Worm (Caenorhabditis elegans): Measurements from ENCODE around the gene cfap-20.
A peak's percentile ranks its signal among the peaks of the same experiment; 100 is the strongest.

The cfap-20 gene

DNA sequence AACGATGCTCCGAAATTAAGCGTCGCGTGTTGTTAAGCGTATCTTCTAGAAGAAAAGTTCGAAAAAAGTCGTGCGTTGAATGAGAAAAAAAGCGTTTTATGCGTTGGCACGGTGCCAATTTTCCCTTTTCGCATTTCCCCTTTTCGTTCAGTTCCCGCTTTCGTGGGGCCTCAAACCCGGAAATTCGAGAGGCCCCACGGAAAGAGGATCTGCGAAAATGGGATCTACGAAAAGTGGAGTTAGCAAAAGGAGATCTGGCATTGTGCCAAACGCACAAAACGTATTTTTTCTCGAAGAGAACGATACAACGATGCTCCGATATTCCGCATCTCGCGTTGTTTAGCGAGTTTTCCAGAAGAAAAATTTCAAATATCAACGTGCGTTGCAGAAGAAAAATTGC lies 37.5 kb downstream of the cfap-20 start (continued):
- TF ChIP-seq ahr-1 (tag; optimal IDR thresholded peaks at IDR 0.05) (peak; percentile 100), hlh-13 (GFP tag; optimal IDR thresholded peaks at IDR 0.05) (peak; percentile 95), madf-2 (tag; optimal IDR thresholded peaks at IDR 0.05) (peak; percentile 87), pha-4 (tag; optimal IDR thresholded peaks at IDR 0.05) (no peak), odd-2 (tag; optimal IDR thresholded peaks at IDR 0.05) (no peak), che-1 (tag; optimal IDR thresholded peaks at IDR 0.05) (peak; percentile 83), unc-55 (GFP tag; optimal IDR thresholded peaks at IDR 0.05) (no peak), ceh-9 (tag; optimal IDR thresholded peaks at IDR 0.05) (no peak), T23F11.4 (GFP tag; optimal IDR thresholded peaks at IDR 0.05) (peak; percentile 92), nfya-1 (tag; optimal IDR thresholded peaks at IDR 0.05) (no peak), hlh-6 (tag; optimal IDR thresholded peaks at IDR 0.05) (peak; percentile 99), elt-4 (tag; optimal IDR thresholded peaks at IDR 0.05) (peak; percentile 100), ceh-14 (tag; optimal IDR thresholded peaks at IDR 0.05) (peak; percentile 100), elt-2 (tag; optimal IDR thresholded peaks at IDR 0.05) (peak; percentile 100), pag-3 (tag; optimal IDR thresholded peaks at IDR 0.05; ENCODE audit: borderline replicate concordance) (peak; percentile 100), K02D7.2 (tag; optimal IDR thresholded peaks at IDR 0.05) (peak; percentile 97), nhr-232 (tag; optimal IDR thresholded peaks at IDR 0.05) (peak; percentile 94), pqm-1 (tag; optimal IDR thresholded peaks at IDR 0.05) (peak; percentile 100), unc-3 (GFP tag; conservative IDR thresholded peaks at IDR 0.05) (peak; percentile 96), unc-3 (tag; optimal IDR thresholded peaks at IDR 0.05) (peak; percentile 98), rnt-1 (tag; optimal IDR thresholded peaks at IDR 0.05) (peak; percentile 100), ref-2 (tag; optimal IDR thresholded peaks at IDR 0.05) (peak; percentile 100), sdc-2 (tag; optimal IDR thresholded peaks at IDR 0.05) (peak; percentile 93), pha-2 (tag; optimal IDR thresholded peaks at IDR 0.05) (peak; percentile 90), nhr-11 (tag; optimal IDR thresholded peaks at IDR 0.05) (no peak), ttx-3 (tag; optimal IDR thresholded peaks at IDR 0.05) (peak; percentile 98), ztf-16 (tag; optimal IDR thresholded peaks at IDR 0.05) (peak; percentile 98)

DNA sequence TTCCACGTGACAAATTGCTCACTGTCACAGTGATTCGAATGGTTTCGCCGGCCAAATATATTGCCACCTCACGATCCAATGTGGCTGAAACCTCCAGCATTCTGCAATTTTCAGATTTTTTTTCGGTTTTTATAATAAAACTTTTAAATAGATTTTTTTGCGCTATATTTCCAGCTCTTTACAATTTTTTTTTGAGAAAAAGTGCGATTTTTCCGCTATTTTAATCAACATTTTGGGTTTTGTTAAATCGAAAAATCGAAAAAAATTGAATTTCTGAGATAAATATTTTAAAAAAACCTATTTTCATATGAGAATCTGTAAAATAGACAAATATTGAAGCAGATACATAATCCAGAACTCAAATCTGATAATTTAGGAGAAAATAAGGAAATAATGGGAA lies 38.3 kb downstream of the cfap-20 start, which contains the start of gene M01F1.9:
TSS of gene M01F1.9 (minus strand) at position 101 of the 400 bp plus-strand sequence.
- no peak for TF ChIP-seq unc-42 (tag; optimal IDR thresholded peaks at IDR 0.05)
- TF ChIP-seq hlh-8 (tag; optimal IDR thresholded peaks at IDR 0.05) = no peak
- no peak for TF ChIP-seq hlh-6 (tag; optimal IDR thresholded peaks at IDR 0.05)
- TF ChIP-seq mec-3 (tag; optimal IDR thresholded peaks at IDR 0.05; ENCODE audit: borderline replicate concordance) = no peak
- TF ChIP-seq ceh-9 (tag; optimal IDR thresholded peaks at IDR 0.05) = no peak
- no peak for TF ChIP-seq syd-9 (tag; optimal IDR thresholded peaks at IDR 0.05)
- TF ChIP-seq ceh-48 (tag; optimal IDR thresholded peaks at IDR 0.05) = no peak
- TF ChIP-seq dmd-4 (tag; optimal IDR thresholded peaks at IDR 0.05; ENCODE audit: borderline replicate concordance) = no peak
- TF ChIP-seq unc-55 (GFP tag; optimal IDR thresholded peaks at IDR 0.05) = no peak

DNA sequence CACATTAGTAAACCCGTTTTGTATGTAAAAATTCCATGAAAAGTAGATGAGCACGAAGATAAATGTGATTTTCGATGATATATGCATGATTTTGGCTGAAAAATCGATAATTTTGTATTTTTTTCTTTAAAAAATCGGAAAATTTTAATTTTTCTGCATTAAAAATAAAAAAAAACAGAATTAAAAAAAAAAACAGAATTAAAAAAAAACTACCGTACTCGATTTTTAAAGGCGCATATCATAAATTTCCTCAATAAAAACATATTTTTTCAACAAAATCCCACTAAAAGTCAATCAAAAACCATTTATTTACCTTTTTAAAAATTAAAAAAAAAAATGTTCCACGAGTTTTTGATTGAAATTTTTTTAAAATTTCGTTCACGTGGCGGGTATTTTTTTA lies 44.2 kb downstream of the cfap-20 start, which contains the start of gene gly-14:
TSS of gene gly-14 (minus strand) at position 101 of the 400 bp plus-strand sequence.
- TF ChIP-seq hlh-30 (tag; optimal IDR thresholded peaks at IDR 0.05; ENCODE audit: insufficient read depth) (no peak), tbx-7 (tag; optimal IDR thresholded peaks at IDR 0.05) (no peak), gmeb-2 (tag; optimal IDR thresholded peaks at IDR 0.05) (no peak), pros-1 (tag; optimal IDR thresholded peaks at IDR 0.05) (no peak), C38D4.7 (GFP tag; optimal IDR thresholded peaks at IDR 0.05) (no peak), hlh-8 (tag; optimal IDR thresholded peaks at IDR 0.05) (no peak), fax-1 (tag; optimal IDR thresholded peaks at IDR 0.05) (no peak), dmd-4 (tag; optimal IDR thresholded peaks at IDR 0.05; ENCODE audit: borderline replicate concordance) (no peak), odd-2 (tag; optimal IDR thresholded peaks at IDR 0.05) (no peak), ceh-24 (tag; optimal IDR thresholded peaks at IDR 0.05) (no peak), eyg-1 (tag; optimal IDR thresholded peaks at IDR 0.05) (no peak)
